Fruit fly (Drosophila melanogaster): ENCODE data around the gene Hsp27.

Gene Hsp27

dm6 chr3L:9422636-9423419 is 39.0 kb downstream of the Hsp27 start, which contains the start of gene aay (continued):
- TF ChIP-seq Hand (GFP tag; optimal IDR thresholded peaks at IDR 0.05): peak; percentile 97
- TF ChIP-seq sqz (GFP tag; optimal IDR thresholded peaks at IDR 0.05): peak; percentile 98
- TF ChIP-seq CG17328 (GFP tag; IDR thresholded peaks at IDR 0.05): peak; percentile 99
- peak; percentile 96 for TF ChIP-seq btn (GFP tag; optimal IDR thresholded peaks at IDR 0.05)
- TF ChIP-seq dm (GFP tag; optimal IDR thresholded peaks at IDR 0.05): peak; percentile 96
- peak; percentile 90 for TF ChIP-seq Poxn (GFP tag; IDR thresholded peaks at IDR 0.05)
- TF ChIP-seq caup (GFP tag; optimal IDR thresholded peaks at IDR 0.05; ENCODE audit: severe bottlenecking): peak; percentile 99
- TF ChIP-seq Hmr (GFP tag; optimal IDR thresholded peaks at IDR 0.05): peak; percentile 99
- no peak for TF ChIP-seq mld (GFP tag; IDR thresholded peaks at IDR 0.05; ENCODE audit: partially characterized antibody)
- peak; percentile 96 for TF ChIP-seq Oaz (GFP tag; IDR thresholded peaks at IDR 0.05)
- TF ChIP-seq Drgx (GFP tag; IDR thresholded peaks at IDR 0.05): peak; percentile 98
- TF ChIP-seq chinmo (GFP tag; IDR thresholded peaks at IDR 0.05; ENCODE audit: partially characterized antibody): peak; percentile 93; the same call in 3 of the 4 replicates
- TF ChIP-seq Doc2 (GFP tag; IDR thresholded peaks at IDR 0.05): peak; percentile 94
- TF ChIP-seq CG10366 (GFP tag; IDR thresholded peaks at IDR 0.05): peak; percentile 98
- TF ChIP-seq Ssrp (tag; optimal IDR thresholded peaks at IDR 0.05): peak; percentile 99
- TF ChIP-seq CG10147 (GFP tag; optimal IDR thresholded peaks at IDR 0.05): peak; percentile 99
- TF ChIP-seq oc (tag; optimal IDR thresholded peaks at IDR 0.05): peak; percentile 99
- TF ChIP-seq slou (GFP tag; optimal IDR thresholded peaks at IDR 0.05): peak; percentile 96
- peak; percentile 97 for TF ChIP-seq NC2α (GFP tag; optimal IDR thresholded peaks at IDR 0.05)
- peak; percentile 99 for TF ChIP-seq dysf (GFP tag; IDR thresholded peaks at IDR 0.05)
- peak; percentile 97 for TF ChIP-seq CG7372 (GFP tag; IDR thresholded peaks at IDR 0.05)
- peak; percentile 95 for TF ChIP-seq CG8944 (GFP tag; optimal IDR thresholded peaks at IDR 0.05)
- TF ChIP-seq Hr3 (GFP tag; optimal IDR thresholded peaks at IDR 0.05): peak; percentile 99
- no peak for TF ChIP-seq hbn (GFP tag; IDR thresholded peaks at IDR 0.05; ENCODE audit: partially characterized antibody)
- peak; percentile 96 for TF ChIP-seq CG14667 (GFP tag; IDR thresholded peaks at IDR 0.05)
- peak; percentile 92 for TF ChIP-seq CG10274 (GFP tag; optimal IDR thresholded peaks at IDR 0.05)
- TF ChIP-seq crc (GFP tag; optimal IDR thresholded peaks at IDR 0.05): peak; percentile 94
- peak; percentile 88 for TF ChIP-seq CG7745 (tag; optimal IDR thresholded peaks at IDR 0.05)
- peak; percentile 99 for TF ChIP-seq NfI (GFP tag; optimal IDR thresholded peaks at IDR 0.05)
- TF ChIP-seq CG4360 (GFP tag; IDR thresholded peaks at IDR 0.05): peak; percentile 84
- peak; percentile 95 for TF ChIP-seq jigr1 (GFP tag; IDR thresholded peaks at IDR 0.05)
- peak; percentile 98 for TF ChIP-seq CG16815 (GFP tag; optimal IDR thresholded peaks at IDR 0.05)
- TF ChIP-seq tll (GFP tag; optimal IDR thresholded peaks at IDR 0.05): peak; percentile 19 to 83
- TF ChIP-seq ken (GFP tag; IDR thresholded peaks at IDR 0.05): peak; percentile 97
- peak; percentile 98 for TF ChIP-seq CG10654 (GFP tag; optimal IDR thresholded peaks at IDR 0.05)
- TF ChIP-seq sima (GFP tag; optimal IDR thresholded peaks at IDR 0.05): peak; percentile 95
- peak; percentile 94 for TF ChIP-seq en (GFP tag; optimal IDR thresholded peaks at IDR 0.05)
- peak; percentile 97 to 99 for TF ChIP-seq chif (GFP tag; optimal IDR thresholded peaks at IDR 0.05)
- TF ChIP-seq CG33213 (GFP tag; optimal IDR thresholded peaks at IDR 0.05): peak; percentile 98
- TF ChIP-seq Mes4 (GFP tag; optimal IDR thresholded peaks at IDR 0.05): peak; percentile 98
- TF ChIP-seq CG15601 (tag; optimal IDR thresholded peaks at IDR 0.05): peak; percentile 98
- TF ChIP-seq ATbp (GFP tag; optimal IDR thresholded peaks at IDR 0.05): peak; percentile 99
- TF ChIP-seq nerfin-2 (GFP tag; IDR thresholded peaks at IDR 0.05; ENCODE audit: partially characterized antibody): no peak
- peak; percentile 92 for TF ChIP-seq NFAT (GFP tag; IDR thresholded peaks at IDR 0.05)
- peak; percentile 97 for TF ChIP-seq CG4730 (GFP tag; IDR thresholded peaks at IDR 0.05)
- TF ChIP-seq Nf-YA (GFP tag; IDR thresholded peaks at IDR 0.05): peak; percentile 97
- TF ChIP-seq prd (optimal IDR thresholded peaks at IDR 0.05): no peak
- TF ChIP-seq prd (GFP tag; IDR thresholded peaks at IDR 0.05): peak; percentile 99
- peak; percentile 99 for TF ChIP-seq HmgZ (tag; optimal IDR thresholded peaks at IDR 0.05)
